Fruit fly (Drosophila melanogaster) whole organism, embryonic: ENCODE measurements around the gene CG2147.

Experiments
- Ada2b ChIP-seq: fragments of 200-800 bp; sonication (Bioruptor generic); IDR thresholded peaks from 2 replicates; pipeline ENCODE4 v1.3.6; 2022; ENCODE audit warnings: missing biosample characterization, missing genetic modification characterization
- CG10431 ChIP-seq: fragments of 200-800 bp; sonication (Bioruptor generic); optimal IDR thresholded peaks from 3 replicates; lab custom pipeline; 2018; ENCODE audit warnings: missing biosample characterization, mild to moderate bottlenecking, missing genetic modification characterization
- CG10462 ChIP-seq: fragments of 200-800 bp; sonication (Bioruptor generic); optimal IDR thresholded peaks from 2 replicates; lab custom pipeline; 2016; ENCODE audit warnings: missing biosample characterization, missing genetic modification characterization
- CG11696 ChIP-seq: fragments of 200-800 bp; sonication (Bioruptor generic); IDR thresholded peaks from 2 replicates; pipeline ENCODE4 v1.3.6; 2022; ENCODE audit warnings: missing biosample characterization, missing genetic modification characterization
- CG12104 ChIP-seq: fragments of 200-800 bp; sonication (Bioruptor generic); optimal IDR thresholded peaks from 3 replicates; lab custom pipeline; 2016; ENCODE audit warnings: missing biosample characterization, missing genetic modification characterization
- CG12155 ChIP-seq: fragments of 200-800 bp; sonication (Bioruptor generic); optimal IDR thresholded peaks from 3 replicates; lab custom pipeline; 2016; ENCODE audit warnings: missing biosample characterization, missing genetic modification characterization
- CG13894 ChIP-seq: fragments of 200-800 bp; sonication (Bioruptor generic); optimal IDR thresholded peaks from 3 replicates; lab custom pipeline; 2018; ENCODE audit warnings: missing biosample characterization, mild to moderate bottlenecking, missing genetic modification characterization, moderate library complexity
- CG1529 ChIP-seq: fragments of 200-800 bp; sonication (Bioruptor generic); optimal IDR thresholded peaks from 3 replicates; lab custom pipeline; 2018; ENCODE audit warnings: missing biosample characterization, missing genetic modification characterization
- CG15514 ChIP-seq: fragments of 200-800 bp; sonication (Bioruptor generic); optimal IDR thresholded peaks from 3 replicates; lab custom pipeline; 2017; ENCODE audit warnings: missing biosample characterization, missing genetic modification characterization, mild to moderate bottlenecking, moderate library complexity, missing genetic modification reagents
- CG18262 ChIP-seq: fragments of 200-800 bp; optimal IDR thresholded peaks from 3 replicates; lab custom pipeline; 2019; ENCODE audit warnings: missing biosample characterization, mild to moderate bottlenecking, missing genetic modification characterization, moderate library complexity
- CG1832 ChIP-seq: fragments of 200-800 bp; sonication (Bioruptor generic); optimal IDR thresholded peaks from 2 replicates; lab custom pipeline; 2017; ENCODE audit warnings: missing biosample characterization, mild to moderate bottlenecking, missing genetic modification characterization, inconsistent platforms
- CG2129 ChIP-seq: fragments of 200-800 bp; sonication (Bioruptor generic); IDR thresholded peaks from 2 replicates; pipeline ENCODE4 v1.3.6; 2022; ENCODE audit warnings: missing biosample characterization, missing genetic modification characterization; ENCODE audit not compliant: partially characterized antibody
- CG2202 ChIP-seq: fragments of 200-800 bp; sonication (Bioruptor generic); optimal IDR thresholded peaks from 2 replicates; lab custom pipeline; 2018; ENCODE audit warnings: missing biosample characterization, mild to moderate bottlenecking, missing genetic modification characterization
- CG2712 ChIP-seq: fragments of 200-800 bp; optimal IDR thresholded peaks from 3 replicates; lab custom pipeline; 2019; ENCODE audit warnings: missing biosample characterization, mild to moderate bottlenecking, missing genetic modification characterization, moderate library complexity
- CG31441 ChIP-seq: fragments of 200-800 bp; sonication (Bioruptor generic); IDR thresholded peaks from 2 replicates; pipeline ENCODE4 v1.3.6; 2022; ENCODE audit warnings: missing biosample characterization, missing genetic modification characterization
- CG32767 ChIP-seq: fragments of 200-800 bp; sonication (Bioruptor generic); IDR thresholded peaks from 2 replicates; pipeline ENCODE4 v1.3.6; 2022; ENCODE audit warnings: missing biosample characterization, missing genetic modification characterization
- CG7786 ChIP-seq: fragments of 200-800 bp; sonication (Bioruptor generic); optimal IDR thresholded peaks from 2 replicates; lab custom pipeline; 2016; ENCODE audit warnings: missing biosample characterization, missing genetic modification characterization
- CG9932 ChIP-seq: fragments of 200-800 bp; sonication (Bioruptor generic); IDR thresholded peaks from 2 replicates; pipeline ENCODE4 v1.3.6; 2022; ENCODE audit warnings: missing biosample characterization, missing genetic modification characterization
- CHES-1-like ChIP-seq: fragments of 200-800 bp; sonication (Bioruptor generic); optimal IDR thresholded peaks from 2 replicates; lab custom pipeline; 2016; ENCODE audit warnings: missing biosample characterization, missing genetic modification characterization
- Dbx ChIP-seq: fragments of 200-800 bp; sonication (Bioruptor generic); IDR thresholded peaks from 3 replicates; pipeline ENCODE4 v1.3.6; 2022; ENCODE audit warnings: missing biosample characterization, missing genetic modification characterization
- Doc3 ChIP-seq: fragments of 200-800 bp; sonication (Bioruptor generic); IDR thresholded peaks from 3 replicates; pipeline ENCODE4 v1.3.6; 2022; ENCODE audit warnings: missing biosample characterization, missing genetic modification characterization; ENCODE audit not compliant: partially characterized antibody
- Fer2 ChIP-seq: fragments of 200-800 bp; sonication (Bioruptor generic); optimal IDR thresholded peaks from 2 replicates; lab custom pipeline; 2018; ENCODE audit warnings: missing biosample characterization, mild to moderate bottlenecking, missing genetic modification characterization, moderate library complexity
- Hr78 ChIP-seq, 2 experiments: fragments of 200-800 bp in 1 of 2; fragments of >200 bp in 1 of 2; sonication (Bioruptor generic) in 1 of 2; optimal IDR thresholded peaks; 2 replicates each; lab custom pipeline; 2017 to 2019; ENCODE audit warnings: missing biosample characterization in 2 of 2, missing genetic modification characterization in 2 of 2, mild to moderate bottlenecking in 1 of 2, moderate library complexity in 1 of 2
- Hsf ChIP-seq: fragments of 200-800 bp; sonication (Bioruptor generic); optimal IDR thresholded peaks from 3 replicates; lab custom pipeline; 2016; ENCODE audit warnings: missing biosample characterization, missing genetic modification characterization
- Meics ChIP-seq: fragments of 200-800 bp; sonication (Bioruptor generic); optimal IDR thresholded peaks from 2 replicates; lab custom pipeline; 2017; ENCODE audit warnings: missing biosample characterization, mild to moderate bottlenecking, missing genetic modification characterization
- Mes4 ChIP-seq: fragments of 200-800 bp; sonication (Bioruptor generic); optimal IDR thresholded peaks from 2 replicates; lab custom pipeline; 2016; ENCODE audit warnings: missing biosample characterization, missing genetic modification characterization
- br ChIP-seq: fragments of >200 bp; optimal IDR thresholded peaks from 2 replicates; lab custom pipeline; 2017
- btn ChIP-seq: fragments of 200-800 bp; sonication (Bioruptor generic); optimal IDR thresholded peaks from 2 replicates; lab custom pipeline; 2016; ENCODE audit warnings: missing biosample characterization, missing genetic modification characterization
- cas ChIP-seq: fragments of 200-800 bp; sonication (Bioruptor generic); IDR thresholded peaks from 2 replicates; pipeline ENCODE4 v1.3.6; 2022; ENCODE audit warnings: missing biosample characterization, missing genetic modification characterization
- chm ChIP-seq: fragments of 200-800 bp; sonication (Bioruptor generic); IDR thresholded peaks from 2 replicates; pipeline ENCODE4 v1.3.6; 2022; ENCODE audit warnings: missing biosample characterization, missing genetic modification characterization
- dati ChIP-seq: fragments of 200-800 bp; sonication (Bioruptor generic); IDR thresholded peaks from 2 replicates; pipeline ENCODE4 v1.3.6; 2022; ENCODE audit warnings: missing biosample characterization, missing genetic modification characterization
- disco-r ChIP-seq: fragments of 200-800 bp; sonication (Bioruptor generic); optimal IDR thresholded peaks from 2 replicates; lab custom pipeline; 2016; ENCODE audit warnings: missing biosample characterization, missing genetic modification characterization
- dysf ChIP-seq: fragments of 200-800 bp; sonication (Bioruptor generic); IDR thresholded peaks from 3 replicates; pipeline ENCODE4 v1.3.6; 2022; ENCODE audit warnings: missing biosample characterization, missing genetic modification characterization
- ewg ChIP-seq: fragments of 200-800 bp; sonication (Bioruptor generic); optimal IDR thresholded peaks from 3 replicates; lab custom pipeline; 2017; ENCODE audit warnings: mild to moderate bottlenecking, missing biosample characterization, missing genetic modification reagents, missing genetic modification characterization
- exex ChIP-seq: fragments of 200-800 bp; sonication (Bioruptor generic); optimal IDR thresholded peaks from 4 replicates; lab custom pipeline; 2018; ENCODE audit warnings: missing biosample characterization, mild to moderate bottlenecking, missing genetic modification characterization, moderate library complexity
- eyg ChIP-seq: fragments of 200-800 bp; sonication (Bioruptor generic); optimal IDR thresholded peaks from 3 replicates; lab custom pipeline; 2016; ENCODE audit warnings: missing biosample characterization, missing genetic modification characterization
- gsb-n ChIP-seq: fragments of 200-800 bp; sonication (Bioruptor generic); optimal IDR thresholded peaks from 3 replicates; lab custom pipeline; 2018; ENCODE audit warnings: missing biosample characterization, mild to moderate bottlenecking, missing genetic modification characterization
- insv ChIP-seq, 2 experiments: fragments of 200-800 bp; sonication (Bioruptor generic); optimal IDR thresholded peaks; 3 replicates each; lab custom pipeline; 2016 to 2018; ENCODE audit warnings: missing biosample characterization in 2 of 2, missing genetic modification characterization in 2 of 2
- kni ChIP-seq: fragments of 200-800 bp; sonication (Bioruptor generic); optimal IDR thresholded peaks from 3 replicates; lab custom pipeline; 2017; ENCODE audit warnings: mild to moderate bottlenecking, missing biosample characterization, missing genetic modification reagents, missing genetic modification characterization
- maf-S ChIP-seq: fragments of 200-800 bp; sonication (Bioruptor generic); optimal IDR thresholded peaks from 2 replicates; lab custom pipeline; 2016; ENCODE audit warnings: missing biosample characterization, missing genetic modification characterization
- mld ChIP-seq: fragments of 200-800 bp; sonication (Bioruptor generic); IDR thresholded peaks from 3 replicates; pipeline ENCODE4 v1.3.6; 2022; ENCODE audit warnings: missing biosample characterization, missing genetic modification characterization; ENCODE audit not compliant: partially characterized antibody
- onecut ChIP-seq: fragments of 200-800 bp; sonication (Bioruptor generic); IDR thresholded peaks from 2 replicates; pipeline ENCODE4 v1.3.6; 2022; ENCODE audit warnings: missing biosample characterization, missing genetic modification characterization
- ranshi ChIP-seq: fragments of 200-800 bp; sonication (Bioruptor generic); IDR thresholded peaks from 2 replicates; pipeline ENCODE4 v1.3.6; 2022; ENCODE audit warnings: missing biosample characterization, missing genetic modification characterization
- sens ChIP-seq: fragments of 200-800 bp; sonication (Bioruptor generic); peaks from one replicate; lab custom pipeline; 2016; ENCODE audit warnings: missing biosample characterization, missing genetic modification characterization
- stwl ChIP-seq: fragments of 200-800 bp; sonication (Bioruptor generic); optimal IDR thresholded peaks from 3 replicates; lab custom pipeline; 2018; ENCODE audit warnings: missing biosample characterization, mild to moderate bottlenecking, missing genetic modification characterization, moderate library complexity
- tll ChIP-seq, 2 experiments: fragments of 200-800 bp in 1 of 2; fragments of >200 bp in 1 of 2; sonication (Bioruptor generic) in 1 of 2; optimal IDR thresholded peaks; 2 replicates each; lab custom pipeline; 2017 to 2019; ENCODE audit warnings: missing biosample characterization in 2 of 2, missing genetic modification characterization in 2 of 2, mild to moderate bottlenecking in 1 of 2, moderate library complexity in 1 of 2
- trh ChIP-seq: fragments of 200-800 bp; sonication (Bioruptor generic); optimal IDR thresholded peaks from 2 replicates; lab custom pipeline; 2016; ENCODE audit warnings: missing biosample characterization, missing genetic modification characterization
- vfl ChIP-seq: fragments of 200-800 bp; sonication (Bioruptor generic); optimal IDR thresholded peaks from 2 replicates; lab custom pipeline; 2016; ENCODE audit warnings: missing biosample characterization, missing genetic modification characterization
- wdn ChIP-seq: fragments of 200-800 bp; sonication (Bioruptor generic); IDR thresholded peaks from 2 replicates; pipeline ENCODE4 v1.3.6; 2022; ENCODE audit warnings: missing biosample characterization, missing genetic modification characterization
- zf30C ChIP-seq: fragments of 200-800 bp; sonication (Bioruptor generic); optimal IDR thresholded peaks from 3 replicates; lab custom pipeline; 2018; ENCODE audit warnings: missing biosample characterization, mild to moderate bottlenecking, missing genetic modification characterization
- zfh1 ChIP-seq: fragments of 200-800 bp; sonication (Bioruptor generic); IDR thresholded peaks from 3 replicates; pipeline ENCODE4 v1.3.6; 2022; ENCODE audit warnings: missing biosample characterization, missing genetic modification characterization

CG2147 gene

dm6 chrX:8271363-8272061 lies 31.0 kb downstream of the CG2147 start, which contains the start of gene Corp (continued):
- TF ChIP-seq wdn (GFP tag; lab: Robert Waterston, UW) (no peak), zf30C (GFP tag; lab: Kevin White, UChicago) (no peak), br (no peak), CG10431 (GFP tag; lab: Kevin White, UChicago) (no peak), Hr78 (GFP tag; optimal IDR thresholded peaks at IDR 0.05; lab: Kevin White, UChicago) (no peak), zfh1 (no peak), kni (GFP tag; lab: Kevin White, UChicago) (no peak), cas (no peak), vfl (GFP tag; lab: Kevin White, UChicago) (no peak), Dbx (GFP tag; lab: Robert Waterston, UW) (no peak), onecut (GFP tag; lab: Robert Waterston, UW) (no peak), mld (no peak), Fer2 (tag; lab: Kevin White, UChicago) (no peak), CG2712 (tag; lab: Kevin White, UChicago) (peak; percentile 67), CG1832 (GFP tag; lab: Kevin White, UChicago) (no peak), eyg (GFP tag; lab: Kevin White, UChicago) (no peak), CG1529 (GFP tag; lab: Kevin White, UChicago) (no peak), ewg (GFP tag; lab: Kevin White, UChicago) (peak; percentile 4), tll (GFP tag; optimal IDR thresholded peaks at IDR 0.05; lab: Kevin White, UChicago) (no peak), CG18262 (tag; lab: Kevin White, UChicago) (peak; percentile 64), CG31441 (GFP tag; lab: Robert Waterston, UW) (peak; percentile 62), CG2129 (GFP tag; lab: Robert Waterston, UW) (no peak), disco-r (GFP tag; lab: Kevin White, UChicago) (no peak), CG10462 (GFP tag; lab: Kevin White, UChicago) (no peak), CG15514 (GFP tag; lab: Kevin White, UChicago) (peak; percentile 27), CG13894 (tag; lab: Kevin White, UChicago) (no peak), sens (GFP tag; lab: Kevin White, UChicago) (no peak), stwl (tag; lab: Kevin White, UChicago) (peak; percentile 10), CG7786 (no peak), btn (no peak), insv (GFP tag; optimal IDR thresholded peaks at IDR 0.05; lab: Kevin White, UChicago) (peak in 1 of 2 experiments; percentile 50), gsb-n (tag; lab: Kevin White, UChicago) (peak; percentile 19), dati (GFP tag; lab: Robert Waterston, UW) (no peak), Ada2b (GFP tag; lab: Robert Waterston, UW) (no peak), CHES-1-like (GFP tag; lab: Kevin White, UChicago) (no peak), maf-S (GFP tag; lab: Kevin White, UChicago) (no peak), exex (tag; lab: Kevin White, UChicago) (no peak), Meics (GFP tag; lab: Kevin White, UChicago) (peak; percentile 26), Hsf (GFP tag; lab: Kevin White, UChicago) (no peak), CG11696 (GFP tag; lab: Robert Waterston, UW) (no peak), CG12104 (GFP tag; lab: Kevin White, UChicago) (no peak), Mes4 (GFP tag; lab: Kevin White, UChicago) (no peak), Doc3 (GFP tag; lab: Robert Waterston, UW) (no peak), CG12155 (GFP tag; lab: Kevin White, UChicago) (no peak), chm (no peak), CG2202 (tag; lab: Kevin White, UChicago) (peak; percentile 17), ranshi (GFP tag; lab: Robert Waterston, UW) (no peak; the same call in 1 of the 2 replicates), CG32767 (GFP tag; lab: Robert Waterston, UW) (no peak), dysf (GFP tag; lab: Robert Waterston, UW) (peak; percentile 48; the same call in 2 of the 3 replicates), CG9932 (GFP tag; lab: Robert Waterston, UW) (no peak), trh (GFP tag; lab: Kevin White, UChicago) (no peak)
